Worm (Caenorhabditis elegans): ENCODE data around the gene pnk-4.

Gene pnk-4

ce11 chrX:5109130-5109529 is 21.5 kb downstream of the pnk-4 start, which contains the start of gene C42D8.1 (continued):
- TF ChIP-seq unc-130 (GFP tag; optimal IDR thresholded peaks at IDR 0.05) = no peak
- TF ChIP-seq ZK337.2 (GFP tag; IDR thresholded peaks at IDR 0.05) = no peak
- TF ChIP-seq T20F7.1 (GFP tag; optimal IDR thresholded peaks at IDR 0.05) = no peak
- TF ChIP-seq lsy-2 (tag; optimal IDR thresholded peaks at IDR 0.05) = no peak
- TF ChIP-seq zfp-3 (GFP tag; conservative IDR thresholded peaks at IDR 0.05) = no peak
- 0 out of 2 replicates have a peak, but pooled peaks have one; percentile 25 for TF ChIP-seq dmd-6 (GFP tag; IDR thresholded peaks at IDR 0.05)
- no peak for TF ChIP-seq lin-15B (tag; optimal IDR thresholded peaks at IDR 0.05)
- TF ChIP-seq fos-1 (tag; optimal IDR thresholded peaks at IDR 0.05) = no peak
- no peak for TF ChIP-seq saeg-2 (GFP tag; IDR thresholded peaks at IDR 0.05)
- no peak for TF ChIP-seq cey-2 (tag; optimal IDR thresholded peaks at IDR 0.05; ENCODE audit: borderline replicate concordance, insufficient read depth)
- no peak for TF ChIP-seq tag-97 (GFP tag; IDR thresholded peaks at IDR 0.05)
- peak; percentile 67 for TF ChIP-seq nhr-28 (tag; optimal IDR thresholded peaks at IDR 0.05)
- no peak for TF ChIP-seq ces-1 (GFP tag; optimal IDR thresholded peaks at IDR 0.05)
- TF ChIP-seq tra-1 (GFP tag; IDR thresholded peaks at IDR 0.05) = no peak
- no peak for TF ChIP-seq R02D3.7 (tag; optimal IDR thresholded peaks at IDR 0.05)
- TF ChIP-seq hlh-11 (tag; optimal IDR thresholded peaks at IDR 0.05) = peak; percentile 53
- TF ChIP-seq dmd-8 (GFP tag; IDR thresholded peaks at IDR 0.05) = no peak
- no peak for TF ChIP-seq skn-1 (tag; optimal IDR thresholded peaks at IDR 0.05)
- TF ChIP-seq snpc-4 (tag; optimal IDR thresholded peaks at IDR 0.05) = no peak
- peak; percentile 82 for TF ChIP-seq php-3 (GFP tag; IDR thresholded peaks at IDR 0.05)
- TF ChIP-seq ceh-62 (tag; optimal IDR thresholded peaks at IDR 0.05) = no peak
- no peak for TF ChIP-seq sdz-12 (GFP tag; optimal IDR thresholded peaks at IDR 0.05)
- no peak for TF ChIP-seq hif-1 (tag; optimal IDR thresholded peaks at IDR 0.05)
- TF ChIP-seq F49E8.2 (tag; optimal IDR thresholded peaks at IDR 0.05; ENCODE audit: borderline replicate concordance) = no peak
- TF ChIP-seq lin-39 (tag; optimal IDR thresholded peaks at IDR 0.05) = no peak
- no peak for TF ChIP-seq unc-39 (tag; optimal IDR thresholded peaks at IDR 0.05)
- TF ChIP-seq mdl-1 (tag; optimal IDR thresholded peaks at IDR 0.05) = no peak
- TF ChIP-seq daf-19 (GFP tag; conservative IDR thresholded peaks at IDR 0.05) = no peak

- TF ChIP-seq Y105C5A.15 (GFP tag; IDR thresholded peaks at IDR 0.05) = no peak
- TF ChIP-seq gei-8 (GFP tag; optimal IDR thresholded peaks at IDR 0.05) = no peak
- TF ChIP-seq mep-1 (tag; optimal IDR thresholded peaks at IDR 0.05) = peak; percentile 8
- TF ChIP-seq zip-11 (GFP tag; IDR thresholded peaks at IDR 0.05) = no peak
- no peak for TF ChIP-seq snpc-4 (tag; optimal IDR thresholded peaks at IDR 0.05)
- TF ChIP-seq daf-12 (tag; optimal IDR thresholded peaks at IDR 0.05) = no peak
- TF ChIP-seq ctbp-1 (GFP tag; IDR thresholded peaks at IDR 0.05) = no peak
- TF ChIP-seq unc-62 (GFP tag; optimal IDR thresholded peaks at IDR 0.05 in 1 of 2) = peak in 1 of 2 experiments; percentile 95
- no peak for TF ChIP-seq unc-62 (tag; optimal IDR thresholded peaks at IDR 0.05)
- TF ChIP-seq aha-1 (tag) = peak; percentile 46
These were observed 24.3 kb downstream of the pnk-4 start for ce11 chrX:5111894-5112293.

ce11 chrX:5115511-5115910 is 27.9 kb downstream of the pnk-4 start:
- TF ChIP-seq ama-1 (optimal IDR thresholded peaks at IDR 0.05) (no peak), nhr-25 (tag; optimal IDR thresholded peaks at IDR 0.05; ENCODE audit: borderline replicate concordance, insufficient read depth) (no peak), fos-1 (tag; optimal IDR thresholded peaks at IDR 0.05) (no peak), mdl-1 (tag; optimal IDR thresholded peaks at IDR 0.05) (peak in 1 of 2 experiments; percentile 4), unc-62 (GFP tag; optimal IDR thresholded peaks at IDR 0.05 in 1 of 2) (peak in 1 of 2 experiments; percentile 90), unc-62 (tag; optimal IDR thresholded peaks at IDR 0.05) (no peak), hlh-30 (tag; optimal IDR thresholded peaks at IDR 0.05; ENCODE audit: insufficient read depth) (peak; percentile 44), hmg-1.1 (GFP tag; IDR thresholded peaks at IDR 0.05) (0 out of 2 replicates have a peak, but pooled peaks have one; percentile 16)
